Worm (Caenorhabditis elegans) whole organism, L4 larva: ENCODE data around the gene F14D7.3.

ENCODE experiments used
- F26F4.8 ChIP-seq: fragments of 200-800 bp; sonication (Bioruptor generic); conservative IDR thresholded peaks from 2 replicates; pipeline ENCODE4 v1.3.6; 2022; ENCODE audit warnings: missing genetic modification characterization, missing compliant biosample characterization
- Y5F2A.4 ChIP-seq: fragments of 200-800 bp; sonication (Bioruptor generic); optimal IDR thresholded peaks from 2 replicates; lab custom pipeline; 2018; ENCODE audit warnings: mild to moderate bottlenecking, missing genetic modification characterization, missing compliant biosample characterization
- aha-1 ChIP-seq: fragments of 150-350 bp; peaks from one replicate; lab custom pipeline; 2014; ENCODE audit warnings: missing biosample characterization, missing genetic modification characterization
- attf-4 ChIP-seq: sonication (generic microtip); optimal IDR thresholded peaks from 3 replicates; lab custom pipeline; 2017; ENCODE audit warnings: missing biosample characterization, missing genetic modification characterization
- ceh-28 ChIP-seq: fragments of 150-350 bp; optimal IDR thresholded peaks from 2 replicates; lab custom pipeline; 2014; ENCODE audit warnings: missing biosample characterization, missing genetic modification reagents, missing genetic modification characterization
- ceh-32 ChIP-seq: sonication (generic microtip); optimal IDR thresholded peaks from 2 replicates; lab custom pipeline; 2016; ENCODE audit warnings: mild to moderate bottlenecking, missing genetic modification characterization, missing compliant biosample characterization; ENCODE audit not compliant: poor library complexity
- cey-2 ChIP-seq: sonication (generic microtip); optimal IDR thresholded peaks from 3 replicates; lab custom pipeline; 2017; ENCODE audit warnings: missing genetic modification characterization, mild to moderate bottlenecking, missing compliant biosample characterization, antibody characterized with exemption, borderline replicate concordance; ENCODE audit not compliant: insufficient read depth
- daf-16 ChIP-seq, 3 experiments: sonication (generic microtip); optimal IDR thresholded peaks; 2 replicates each; lab custom pipeline; 2016 to 2017; ENCODE audit warnings: missing genetic modification characterization in 3 of 3, missing genetic modification reagents in 3 of 3, mild to moderate bottlenecking in 2 of 3, missing compliant biosample characterization in 2 of 3, missing biosample characterization in 1 of 3, moderate library complexity in 1 of 3
- dmd-6 ChIP-seq: fragments of 200-800 bp; sonication (Bioruptor generic); IDR thresholded peaks from 2 replicates; pipeline ENCODE4 v1.3.6; 2022; ENCODE audit warnings: missing genetic modification reagents, missing genetic modification characterization, missing compliant biosample characterization
- dmd-8 ChIP-seq: fragments of 200-800 bp; sonication (Bioruptor generic); IDR thresholded peaks from 2 replicates; pipeline ENCODE4 v1.3.6; 2022; ENCODE audit warnings: missing genetic modification characterization, missing compliant biosample characterization
- dmd-9 ChIP-seq: fragments of 200-800 bp; sonication (Bioruptor generic); IDR thresholded peaks from 2 replicates; pipeline ENCODE4 v1.3.6; 2022; ENCODE audit warnings: missing genetic modification reagents, missing genetic modification characterization, missing compliant biosample characterization
- egl-27 ChIP-seq: sonication (generic microtip); optimal IDR thresholded peaks from 3 replicates; lab custom pipeline; 2017; ENCODE audit warnings: missing biosample characterization, missing genetic modification reagents, missing genetic modification characterization
- hlh-30 ChIP-seq: sonication (generic microtip); optimal IDR thresholded peaks from 2 replicates; lab custom pipeline; 2017; ENCODE audit warnings: antibody characterized with exemption, mild to moderate bottlenecking, missing genetic modification characterization, missing compliant biosample characterization; ENCODE audit not compliant: insufficient read depth
- jun-1 ChIP-seq: fragments of 150-350 bp; optimal IDR thresholded peaks from 2 replicates; lab custom pipeline; 2014; ENCODE audit warnings: missing biosample characterization, missing genetic modification reagents, missing genetic modification characterization
- lim-7 ChIP-seq: fragments of 200-800 bp; sonication (Bioruptor generic); IDR thresholded peaks from 2 replicates; pipeline ENCODE4 v1.3.6; 2022; ENCODE audit warnings: missing genetic modification characterization, missing compliant biosample characterization
- lin-1 ChIP-seq: fragments of 200-800 bp; sonication (Bioruptor generic); IDR thresholded peaks from 2 replicates; pipeline ENCODE4 v1.3.6; 2022; ENCODE audit warnings: missing genetic modification reagents, missing genetic modification characterization, missing compliant biosample characterization
- madf-5 ChIP-seq, 2 experiments: fragments of 200-800 bp; sonication (Bioruptor generic); IDR thresholded peaks; 2 replicates each; pipeline ENCODE4 v1.3.6; 2022; ENCODE audit warnings: missing compliant biosample characterization in 2 of 2, missing genetic modification characterization in 2 of 2
- mdl-1 ChIP-seq, 2 experiments: fragments of 150-350 bp in 1 of 2; sonication (generic microtip) in 1 of 2; optimal IDR thresholded peaks; 2 replicates each; lab custom pipeline; 2014 to 2017; ENCODE audit warnings: missing biosample characterization in 2 of 2, missing genetic modification characterization in 2 of 2
- mxl-3 ChIP-seq: fragments of 200-800 bp; sonication (Bioruptor generic); optimal IDR thresholded peaks from 2 replicates; lab custom pipeline; 2018; ENCODE audit warnings: mild to moderate bottlenecking, missing genetic modification characterization, missing compliant biosample characterization
- nhr-237 ChIP-seq: sonication (generic microtip); optimal IDR thresholded peaks from 2 replicates; lab custom pipeline; 2017; ENCODE audit warnings: missing biosample characterization, missing genetic modification characterization
- nhr-28 ChIP-seq: fragments of 150-350 bp; optimal IDR thresholded peaks from 2 replicates; lab custom pipeline; 2014; ENCODE audit warnings: missing biosample characterization, missing genetic modification characterization
- nhr-41 ChIP-seq: fragments of 200-800 bp; sonication (Bioruptor generic); IDR thresholded peaks from 2 replicates; pipeline ENCODE4 v1.3.6; 2022; ENCODE audit warnings: missing genetic modification reagents, missing genetic modification characterization, missing compliant biosample characterization
- nhr-42 ChIP-seq: fragments of 200-800 bp; sonication (Bioruptor generic); IDR thresholded peaks from 2 replicates; pipeline ENCODE4 v1.3.6; 2022; ENCODE audit warnings: missing genetic modification characterization, missing compliant biosample characterization
- nhr-48 ChIP-seq: sonication (generic microtip); optimal IDR thresholded peaks from 2 replicates; lab custom pipeline; 2016; ENCODE audit warnings: mild to moderate bottlenecking, missing genetic modification characterization, missing compliant biosample characterization
- nhr-76 ChIP-seq: fragments of 150-350 bp; optimal IDR thresholded peaks from 2 replicates; lab custom pipeline; 2014; ENCODE audit warnings: missing biosample characterization, missing genetic modification characterization
- nhr-77 ChIP-seq: fragments of 150-350 bp; optimal IDR thresholded peaks from 2 replicates; lab custom pipeline; 2014; ENCODE audit warnings: missing biosample characterization, missing genetic modification characterization
- pha-4 ChIP-seq, 2 experiments: fragments of 150-350 bp in 1 of 2; fragments of 200-800 bp in 1 of 2; sonication (Bioruptor generic) in 1 of 2; IDR thresholded peaks in 1 of 2; optimal IDR thresholded peaks in 1 of 2; 2 replicates each; pipeline versions ENCODE4 v1.3.6 to Lab custom; 2014 to 2022; ENCODE audit warnings: missing genetic modification characterization in 2 of 2, missing genetic modification reagents in 2 of 2, missing biosample characterization in 1 of 2, missing compliant biosample characterization in 1 of 2
- pqm-1 ChIP-seq: sonication (generic microtip); optimal IDR thresholded peaks from 2 replicates; lab custom pipeline; 2017; ENCODE audit warnings: missing biosample characterization, missing genetic modification characterization
- set-16 ChIP-seq: fragments of 200-800 bp; sonication (Bioruptor generic); IDR thresholded peaks from 2 replicates; pipeline ENCODE4 v1.3.6; 2022; ENCODE audit warnings: missing genetic modification reagents, missing genetic modification characterization, missing compliant biosample characterization
- snpc-1.2 ChIP-seq: fragments of 200-800 bp; sonication (Bioruptor generic); IDR thresholded peaks from 2 replicates; pipeline ENCODE4 v1.3.6; 2022; ENCODE audit warnings: missing genetic modification reagents, missing genetic modification characterization, missing compliant biosample characterization
- tag-97 ChIP-seq: fragments of 200-800 bp; sonication (Bioruptor generic); IDR thresholded peaks from 2 replicates; pipeline ENCODE4 v1.3.6; 2022; ENCODE audit warnings: missing genetic modification characterization, missing compliant biosample characterization
- unc-130 ChIP-seq: sonication (generic microtip); optimal IDR thresholded peaks from 2 replicates; lab custom pipeline; 2016; ENCODE audit warnings: missing genetic modification reagents, missing genetic modification characterization, missing compliant biosample characterization
- unc-39 ChIP-seq: sonication (generic microtip); optimal IDR thresholded peaks from 2 replicates; lab custom pipeline; 2017; ENCODE audit warnings: missing biosample characterization, missing genetic modification characterization
- unc-62 ChIP-seq, 3 experiments: fragments of 150-350 bp in 1 of 3; sonication (generic microtip); optimal IDR thresholded peaks in 2 of 3; peaks in 1 of 3; 1 replicate in 1 of 3; 2 replicates in 2 of 3; lab custom pipeline; 2014 to 2017; ENCODE audit warnings: missing biosample characterization in 3 of 3, missing genetic modification characterization in 3 of 3, missing genetic modification reagents in 3 of 3, missing genotype in 1 of 3
- vab-7 ChIP-seq: fragments of 200-800 bp; sonication (Bioruptor generic); IDR thresholded peaks from 2 replicates; pipeline ENCODE4 v1.3.6; 2022; ENCODE audit warnings: missing genetic modification reagents, missing genetic modification characterization, missing compliant biosample characterization
- ztf-11 ChIP-seq: fragments of 150-350 bp; optimal IDR thresholded peaks from 2 replicates; lab custom pipeline; 2014; ENCODE audit warnings: missing biosample characterization, missing genetic modification characterization

F14D7.3 gene

DNA sequence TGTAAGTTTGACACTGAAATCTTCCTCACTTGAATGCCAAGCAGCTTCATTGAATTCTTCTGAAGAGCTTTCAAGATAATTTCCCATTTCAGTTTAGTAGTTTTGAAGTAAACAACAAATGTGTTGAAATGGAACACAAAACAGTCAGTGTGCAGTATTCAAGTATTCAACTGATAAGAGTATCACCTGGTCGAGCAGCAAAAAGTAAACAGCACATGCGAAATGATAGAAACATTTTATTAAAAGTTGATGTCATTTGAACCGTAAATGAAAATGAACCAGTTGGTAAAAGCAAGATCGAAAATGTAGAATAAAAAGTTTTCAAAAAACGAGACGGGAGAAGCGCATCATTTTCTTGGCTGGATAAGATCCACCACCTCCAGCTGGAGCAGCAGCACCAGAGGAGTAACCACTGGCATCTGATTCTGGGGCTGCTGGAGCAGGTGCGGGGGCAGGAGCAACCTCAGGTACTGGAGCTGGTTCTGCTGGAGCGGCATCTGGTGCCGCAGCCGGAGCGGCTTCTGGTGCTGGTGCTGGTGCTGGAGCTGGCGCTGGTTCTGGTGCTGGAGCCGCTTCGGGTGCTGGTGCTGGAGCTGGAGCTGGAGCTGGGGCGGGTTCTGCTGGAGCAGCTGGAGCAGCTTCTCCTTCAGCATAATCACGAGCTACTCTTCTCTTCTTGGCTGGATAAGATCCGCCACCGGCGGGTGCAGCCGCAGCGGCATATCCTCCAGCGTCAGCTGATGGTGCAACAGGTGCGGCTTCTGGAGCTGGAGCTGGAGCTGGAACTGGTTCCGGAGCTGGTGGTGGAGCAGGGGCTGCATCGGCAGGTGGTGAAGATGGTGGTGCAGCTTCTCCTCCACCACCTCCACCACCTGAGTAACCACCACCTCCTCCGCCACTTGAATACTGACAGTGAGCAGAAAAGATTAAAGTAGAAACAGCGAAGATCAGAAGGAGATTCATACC lies 28.2 kb downstream of the F14D7.3 start, which contains the start of the genes F47B8.4 and F47B8.18:
F47B8.4 (minus strand) TSS at position 172 of the 966 bp plus-strand sequence.
F47B8.18 (minus strand) TSS at position 963 of the 966 bp plus-strand sequence.
- TF ChIP-seq lim-7 (GFP tag; lab: Robert Waterston, UW) (peak; percentile 32; the same call in 1 of the 2 replicates), pqm-1 (tag; lab: Kevin White, UChicago) (peak; percentile 83), mdl-1 (tag; optimal IDR thresholded peaks at IDR 0.05; lab: Kevin White, UChicago) (peak in 1 of 2 experiments; percentile 53), daf-16 (GFP tag; optimal IDR thresholded peaks at IDR 0.05; lab: Kevin White, UChicago) (no peak), daf-16 (tag; optimal IDR thresholded peaks at IDR 0.05; lab: Kevin White, UChicago) (peak; percentile 99), dmd-9 (0 out of 2 replicates have a peak, but pooled peaks have one; percentile 33), set-16 (GFP tag; lab: Robert Waterston, UW) (peak; percentile 99), hlh-30 (tag; lab: Kevin White, UChicago) (peak; percentile 45), pha-4 (GFP tag; IDR thresholded peaks at IDR 0.05; lab: Robert Waterston, UW) (peak; percentile 90; the same call in 1 of the 2 replicates), pha-4 (tag; optimal IDR thresholded peaks at IDR 0.05; lab: Kevin White, UChicago) (no peak), unc-62 (GFP tag; optimal IDR thresholded peaks at IDR 0.05 in 1 of 2; lab: Kevin White, UChicago) (peak in 1 of 2 experiments; percentile 96), unc-62 (tag; optimal IDR thresholded peaks at IDR 0.05; lab: Kevin White, UChicago) (no peak), vab-7 (GFP tag; lab: Robert Waterston, UW) (0 out of 2 replicates have a peak, but pooled peaks have one; percentile 17), unc-130 (GFP tag; lab: Kevin White, UChicago) (no peak), F26F4.8 (GFP tag; lab: Robert Waterston, UW) (0 out of 2 replicates have a peak, but pooled peaks have one; percentile 3), dmd-6 (GFP tag; lab: Robert Waterston, UW) (peak; percentile 44), tag-97 (GFP tag; lab: Robert Waterston, UW) (no peak), unc-39 (tag; lab: Kevin White, UChicago) (no peak), nhr-41 (GFP tag; lab: Robert Waterston, UW) (0 out of 2 replicates have a peak, but pooled peaks have one; percentile 6), aha-1 (peak; percentile 76), snpc-1.2 (GFP tag; lab: Robert Waterston, UW) (no peak), mxl-3 (GFP tag; lab: Kevin White, UChicago) (peak; percentile 13), lin-1 (GFP tag; lab: Robert Waterston, UW) (no peak), nhr-28 (peak; percentile 76), nhr-77 (tag; lab: Kevin White, UChicago) (peak; percentile 20)

DNA sequence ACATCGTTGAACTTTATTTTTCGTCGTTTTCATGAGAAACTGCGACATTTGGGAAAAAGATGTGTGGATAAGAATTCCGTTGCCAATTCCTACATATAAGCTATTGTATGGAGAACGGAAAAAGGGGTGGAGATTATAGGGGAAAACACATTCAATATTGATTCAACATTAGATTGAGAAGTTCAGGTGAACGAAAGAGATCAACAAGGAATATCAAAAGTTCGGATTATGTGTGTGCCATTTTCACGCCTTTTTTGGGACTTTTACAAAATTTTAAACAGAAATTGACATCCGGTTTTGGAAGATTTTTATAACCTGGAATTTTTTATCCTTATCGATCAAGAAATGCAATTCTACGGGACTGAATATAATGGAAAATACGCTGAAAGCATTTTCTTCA lies 31.2 kb downstream of the F14D7.3 start, which contains the start of gene F47B8.5:
F47B8.5 (minus strand) TSS at position 101 of the 400 bp plus-strand sequence.
- TF ChIP-seq ztf-11 (tag; lab: Kevin White, UChicago) (no peak), nhr-237 (no peak), attf-4 (tag; lab: Kevin White, UChicago) (no peak), jun-1 (tag; lab: Kevin White, UChicago) (no peak), ceh-28 (no peak), Y5F2A.4 (GFP tag; lab: Kevin White, UChicago) (no peak), aha-1 (no peak), hlh-30 (tag; lab: Kevin White, UChicago) (no peak), madf-5 (GFP tag; IDR thresholded peaks at IDR 0.05; lab: Robert Waterston, UW) (no peak), ceh-32 (tag; lab: Kevin White, UChicago) (no peak), nhr-76 (tag; lab: Kevin White, UChicago) (no peak), nhr-42 (no peak), set-16 (GFP tag; lab: Robert Waterston, UW) (no peak), cey-2 (tag; lab: Kevin White, UChicago) (no peak), nhr-48 (tag; lab: Kevin White, UChicago) (no peak), dmd-8 (GFP tag; lab: Robert Waterston, UW) (no peak), egl-27 (tag; lab: Kevin White, UChicago) (no peak), nhr-77 (tag; lab: Kevin White, UChicago) (no peak), lin-1 (GFP tag; lab: Robert Waterston, UW) (no peak), tag-97 (GFP tag; lab: Robert Waterston, UW) (no peak)
